Fruit fly (Drosophila melanogaster): Measurements from ENCODE around the gene CG14384.
A peak's percentile ranks its signal among the peaks of the same experiment; 100 is the strongest.

The CG14384 gene

dm6 chr3R:13012351-13012750 is 44.8 kb upstream of the CG14384 start (continued):
- TF ChIP-seq pan (optimal IDR thresholded peaks at IDR 0.05) (no peak), pan (GFP tag; optimal IDR thresholded peaks at IDR 0.05 in 1 of 2, IDR thresholded peaks at IDR 0.05 in 1 of 2) (peak in 1 of 2 experiments; percentile 78), Kr (GFP tag; optimal IDR thresholded peaks at IDR 0.05) (no peak), CG3838 (GFP tag; optimal IDR thresholded peaks at IDR 0.05) (peak; percentile 54), insv (GFP tag; optimal IDR thresholded peaks at IDR 0.05) (no peak), CG16815 (GFP tag; optimal IDR thresholded peaks at IDR 0.05) (peak; percentile 29), CG15514 (GFP tag; optimal IDR thresholded peaks at IDR 0.05) (peak; percentile 37), sr (GFP tag; IDR thresholded peaks at IDR 0.05) (peak; percentile 74; the same call in 2 of the 3 replicates), CG33213 (GFP tag; optimal IDR thresholded peaks at IDR 0.05) (peak; percentile 37), CG31441 (GFP tag; IDR thresholded peaks at IDR 0.05) (no peak; the same call in 1 of the 2 replicates), otp (GFP tag; IDR thresholded peaks at IDR 0.05) (peak; percentile 66; the same call in 1 of the 3 replicates), ewg (GFP tag; optimal IDR thresholded peaks at IDR 0.05) (peak; percentile 88), tin (GFP tag; optimal IDR thresholded peaks at IDR 0.05) (peak; percentile 63), schlank (tag; optimal IDR thresholded peaks at IDR 0.05) (peak; percentile 29), CG2199 (GFP tag; IDR thresholded peaks at IDR 0.05) (peak; percentile 76; the same call in 1 of the 3 replicates), Gsc (GFP tag; IDR thresholded peaks at IDR 0.05) (no peak), yki (optimal IDR thresholded peaks at IDR 0.05) (no peak), CG7963 (GFP tag; IDR thresholded peaks at IDR 0.05; ENCODE audit: partially characterized antibody) (no peak), CG8944 (GFP tag; optimal IDR thresholded peaks at IDR 0.05) (peak; percentile 66), CG16863 (GFP tag; optimal IDR thresholded peaks at IDR 0.05) (peak; percentile 52), B-H2 (GFP tag; optimal IDR thresholded peaks at IDR 0.05) (no peak), Rfx (GFP tag; IDR thresholded peaks at IDR 0.05) (peak; percentile 75), NfI (GFP tag; optimal IDR thresholded peaks at IDR 0.05) (peak; percentile 58), Dref (GFP tag; IDR thresholded peaks at IDR 0.05) (no peak), slbo (GFP tag; IDR thresholded peaks at IDR 0.05) (peak; percentile 84), tx (GFP tag; optimal IDR thresholded peaks at IDR 0.05) (peak; percentile 21), CG6854 (GFP tag; optimal IDR thresholded peaks at IDR 0.05) (no peak), row (GFP tag; IDR thresholded peaks at IDR 0.05) (peak; percentile 81), CG11695 (GFP tag; IDR thresholded peaks at IDR 0.05) (0 out of 3 replicates have a peak, but pooled peaks have one; percentile 34), Opbp (GFP tag; IDR thresholded peaks at IDR 0.05; ENCODE audit: partially characterized antibody) (no peak), odd (GFP tag; optimal IDR thresholded peaks at IDR 0.05) (peak; percentile 7), Pdp1 (GFP tag; optimal IDR thresholded peaks at IDR 0.05) (peak; percentile 51 to 79), sisA (GFP tag; IDR thresholded peaks at IDR 0.05) (peak; percentile 74), kah (GFP tag; optimal IDR thresholded peaks at IDR 0.05) (no peak), Xbp1 (GFP tag; optimal IDR thresholded peaks at IDR 0.05) (peak; percentile 67), Mes4 (GFP tag; optimal IDR thresholded peaks at IDR 0.05) (peak; percentile 50), CG5180 (GFP tag; optimal IDR thresholded peaks at IDR 0.05) (peak; percentile 74), Fer1 (GFP tag; optimal IDR thresholded peaks at IDR 0.05) (peak; percentile 50), CG14014 (GFP tag; IDR thresholded peaks at IDR 0.05) (0 out of 2 replicates have a peak, but pooled peaks have one; percentile 41), ato (GFP tag; IDR thresholded peaks at IDR 0.05; ENCODE audit: partially characterized antibody) (no peak), CG12071 (GFP tag; optimal IDR thresholded peaks at IDR 0.05) (no peak), lilli (GFP tag; optimal IDR thresholded peaks at IDR 0.05) (peak; percentile 81), CG11093 (GFP tag; IDR thresholded peaks at IDR 0.05) (no peak), Adf1 (GFP tag; IDR thresholded peaks at IDR 0.05) (peak; percentile 27), crc (GFP tag; optimal IDR thresholded peaks at IDR 0.05) (peak; percentile 54), unpg (GFP tag; optimal IDR thresholded peaks at IDR 0.05) (peak; percentile 52), CG13775 (GFP tag; optimal IDR thresholded peaks at IDR 0.05) (peak; percentile 41), Hey (tag; optimal IDR thresholded peaks at IDR 0.05) (peak; percentile 12), run (tag; optimal IDR thresholded peaks at IDR 0.05) (no peak), CG1602 (GFP tag; optimal IDR thresholded peaks at IDR 0.05) (peak; percentile 26), CG4820 (GFP tag; optimal IDR thresholded peaks at IDR 0.05) (no peak), H15 (GFP tag; IDR thresholded peaks at IDR 0.05) (peak; percentile 55; the same call in 2 of the 3 replicates)

All from whole organism, embryonic.